Fruit fly (Drosophila melanogaster): ENCODE measurements around the gene Ir8a.

Gene Ir8a

DNA sequence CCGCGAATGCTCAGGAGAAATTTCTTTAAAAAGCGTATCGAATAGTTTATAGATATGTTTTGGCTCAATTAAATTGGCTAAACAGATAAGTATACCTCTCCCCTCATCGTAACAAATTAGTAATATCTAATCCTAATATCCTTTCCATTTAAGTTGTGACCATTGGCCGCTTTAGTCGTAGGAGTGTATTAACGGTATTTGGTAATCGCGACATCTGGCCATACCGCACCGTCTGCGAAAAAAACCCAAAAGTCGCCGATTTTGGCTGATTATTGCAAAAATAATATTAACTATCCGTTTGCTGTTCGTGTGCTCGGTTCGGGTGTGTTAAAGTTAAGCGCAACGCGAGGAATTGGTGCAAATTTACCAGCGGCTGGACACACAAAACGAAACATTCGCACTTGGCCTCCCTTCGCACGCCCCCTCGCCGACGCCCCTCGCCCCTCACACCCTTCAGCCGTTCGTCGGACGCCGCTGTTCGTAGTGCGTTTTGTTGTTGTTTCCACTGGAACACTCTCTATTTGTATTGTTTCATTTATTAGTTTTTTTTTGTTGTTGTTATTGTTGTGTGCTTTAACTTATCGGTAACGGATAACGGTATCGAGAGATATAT, 10.9 kb upstream of the Ir8a start, which contains the start of the genes amx and Dsor1 (continued):
- TF ChIP-seq sd (tag; optimal IDR thresholded peaks at IDR 0.05) (peak; percentile 21), CG11247 (GFP tag; IDR thresholded peaks at IDR 0.05) (no peak), danr (GFP tag; IDR thresholded peaks at IDR 0.05) (no peak), CG4360 (GFP tag; IDR thresholded peaks at IDR 0.05) (peak; percentile 34; the same call in 1 of the 2 replicates), BtbVII (GFP tag; optimal IDR thresholded peaks at IDR 0.05) (no peak), mirr (GFP tag; optimal IDR thresholded peaks at IDR 0.05) (no peak), wdn (GFP tag; IDR thresholded peaks at IDR 0.05) (no peak), lov (optimal IDR thresholded peaks at IDR 0.05) (no peak), lov (GFP tag; IDR thresholded peaks at IDR 0.05) (no peak), insv (GFP tag; optimal IDR thresholded peaks at IDR 0.05) (no peak), CG10267 (tag; optimal IDR thresholded peaks at IDR 0.05) (peak; percentile 12), slou (GFP tag; optimal IDR thresholded peaks at IDR 0.05) (no peak), fd3F (GFP tag; optimal IDR thresholded peaks at IDR 0.05) (no peak), Nf-YA (GFP tag; IDR thresholded peaks at IDR 0.05) (no peak), grn (GFP tag; optimal IDR thresholded peaks at IDR 0.05) (no peak), cato (GFP tag; optimal IDR thresholded peaks at IDR 0.05; ENCODE audit: borderline replicate concordance) (no peak), CG7357 (GFP tag; IDR thresholded peaks at IDR 0.05) (no peak), CG4617 (GFP tag; optimal IDR thresholded peaks at IDR 0.05; ENCODE audit: borderline replicate concordance) (peak; percentile 62), CG14014 (GFP tag; IDR thresholded peaks at IDR 0.05) (no peak), salm (tag; optimal IDR thresholded peaks at IDR 0.05) (no peak), CG17568 (GFP tag; optimal IDR thresholded peaks at IDR 0.05) (no peak), CG15011 (GFP tag; optimal IDR thresholded peaks at IDR 0.05) (no peak), vnd (GFP tag; IDR thresholded peaks at IDR 0.05; ENCODE audit: partially characterized antibody) (no peak), row (GFP tag; IDR thresholded peaks at IDR 0.05) (peak; percentile 72), fu2 (GFP tag; optimal IDR thresholded peaks at IDR 0.05) (no peak), CG17361 (GFP tag; IDR thresholded peaks at IDR 0.05) (no peak), CG3065 (GFP tag; optimal IDR thresholded peaks at IDR 0.05) (no peak), CG12104 (GFP tag; optimal IDR thresholded peaks at IDR 0.05) (no peak), CG31224 (GFP tag; IDR thresholded peaks at IDR 0.05) (no peak), amos (GFP tag; IDR thresholded peaks at IDR 0.05; ENCODE audit: partially characterized antibody) (no peak), CG7987 (GFP tag; optimal IDR thresholded peaks at IDR 0.05) (no peak), CG3407 (GFP tag; optimal IDR thresholded peaks at IDR 0.05) (no peak), Sin3A (optimal IDR thresholded peaks at IDR 0.05) (peak; percentile 52), Oli (tag; optimal IDR thresholded peaks at IDR 0.05) (no peak), H15 (GFP tag; IDR thresholded peaks at IDR 0.05) (no peak), HLHmδ (GFP tag; optimal IDR thresholded peaks at IDR 0.05) (no peak), Elba2 (GFP tag; optimal IDR thresholded peaks at IDR 0.05) (peak; percentile 7), fru (optimal IDR thresholded peaks at IDR 0.05) (no peak), CG4707 (GFP tag; optimal IDR thresholded peaks at IDR 0.05) (no peak), nmo (GFP tag; optimal IDR thresholded peaks at IDR 0.05) (peak; percentile 20), Optix (GFP tag; IDR thresholded peaks at IDR 0.05) (no peak), Poxn (GFP tag; IDR thresholded peaks at IDR 0.05) (no peak), CG14965 (GFP tag; optimal IDR thresholded peaks at IDR 0.05; ENCODE audit: borderline replicate concordance) (no peak), ci (GFP tag; IDR thresholded peaks at IDR 0.05) (no peak), CG17802 (tag; optimal IDR thresholded peaks at IDR 0.05) (no peak), Nf-YC (tag; optimal IDR thresholded peaks at IDR 0.05) (peak; percentile 14), CG2202 (tag; optimal IDR thresholded peaks at IDR 0.05) (no peak), MBD-R2 (GFP tag; IDR thresholded peaks at IDR 0.05) (peak; percentile 57; the same call in 1 of the 2 replicates), CG9797 (GFP tag; optimal IDR thresholded peaks at IDR 0.05) (peak; percentile 77), CG3995 (GFP tag; optimal IDR thresholded peaks at IDR 0.05) (peak; percentile 37), jing (GFP tag; optimal IDR thresholded peaks at IDR 0.05) (no peak), ac (GFP tag; optimal IDR thresholded peaks at IDR 0.05) (no peak)
